Worm (Caenorhabditis elegans): ENCODE data around the gene nova-1.

- TF ChIP-seq bed-2 (GFP tag; IDR thresholded peaks at IDR 0.05) (no peak), snpc-4 (GFP tag; optimal IDR thresholded peaks at IDR 0.05) (no peak), snpc-4 (tag; optimal IDR thresholded peaks at IDR 0.05) (no peak), F37B4.10 (GFP tag; IDR thresholded peaks at IDR 0.05) (no peak), hmg-1.2 (GFP tag; IDR thresholded peaks at IDR 0.05) (no peak), nhr-27 (tag; optimal IDR thresholded peaks at IDR 0.05) (no peak), cebp-1 (GFP tag; IDR thresholded peaks at IDR 0.05) (no peak), cebp-1 (tag; optimal IDR thresholded peaks at IDR 0.05) (no peak), attf-3 (GFP tag; conservative IDR thresholded peaks at IDR 0.05) (no peak), nfya-1 (tag; optimal IDR thresholded peaks at IDR 0.05; ENCODE audit: borderline replicate concordance, insufficient read depth) (no peak), lin-35 (GFP tag; optimal IDR thresholded peaks at IDR 0.05) (no peak), nhr-90 (tag; optimal IDR thresholded peaks at IDR 0.05) (no peak), cebp-2 (GFP tag; IDR thresholded peaks at IDR 0.05) (no peak), zfh-2 (GFP tag; conservative IDR thresholded peaks at IDR 0.05) (no peak), C17E4.6 (GFP tag; IDR thresholded peaks at IDR 0.05) (no peak), nhr-80 (tag; optimal IDR thresholded peaks at IDR 0.05) (no peak)
Observed at ce11 chrV:18128545-18128944, 46.8 kb upstream of the nova-1 start.

Data from whole organism, young adult.